Worm (Caenorhabditis elegans) whole organism, early embryonic: Measurements from ENCODE around the gene clec-57.
"Not testable (repeated sequence)": the region's sequence is repeated elsewhere in the genome, so short reads cannot be mapped to it uniquely, and the experiment has no call there.

Source experiments
- B0310.2 ChIP-seq: sonication (generic microtip); optimal IDR thresholded peaks from 2 replicates; lab custom pipeline; 2016; ENCODE audit warnings: mild to moderate bottlenecking, missing genetic modification characterization, missing compliant biosample characterization
- F13C5.2 ChIP-seq: sonication (generic microtip); optimal IDR thresholded peaks from 2 replicates; lab custom pipeline; 2017; ENCODE audit warnings: mild to moderate bottlenecking, missing genetic modification characterization, inconsistent platforms, missing compliant biosample characterization
- aly-1 ChIP-seq: sonication (generic microtip); optimal IDR thresholded peaks from 2 replicates; lab custom pipeline; 2016; ENCODE audit warnings: missing genetic modification characterization, missing compliant biosample characterization
- ama-1 ChIP-seq: fragments of 150-350 bp; optimal IDR thresholded peaks from 2 replicates; lab custom pipeline; 2014
- scrt-1 ChIP-seq: fragments of 200-800 bp; sonication (Bioruptor generic); IDR thresholded peaks from 2 replicates; pipeline ENCODE4 v1.3.6; 2022; ENCODE audit warnings: missing genetic modification characterization, missing compliant biosample characterization
- sea-1 ChIP-seq: fragments of 200-800 bp; sonication (Bioruptor generic); conservative IDR thresholded peaks from 2 replicates; pipeline ENCODE4 v1.3.6; 2022; ENCODE audit warnings: missing genetic modification characterization, missing compliant biosample characterization
- tbx-37 ChIP-seq: fragments of 200-800 bp; sonication (Bioruptor generic); conservative IDR thresholded peaks from 2 replicates; pipeline ENCODE4 v1.3.6; 2022; ENCODE audit warnings: missing genetic modification reagents, missing genetic modification characterization, missing compliant biosample characterization
- tra-4 ChIP-seq: sonication (generic microtip); optimal IDR thresholded peaks from 2 replicates; lab custom pipeline; 2017; ENCODE audit warnings: missing genetic modification characterization, missing compliant biosample characterization

- TF ChIP-seq ama-1 (lab: Kevin White, UChicago); scrt-1; F13C5.2 (tag; lab: Kevin White, UChicago); sea-1 (GFP tag; lab: Robert Waterston, UW); aly-1 (tag; lab: Kevin White, UChicago); tra-4 (tag; lab: Kevin White, UChicago); B0310.2 (tag; lab: Kevin White, UChicago); tbx-37 (GFP tag; lab: Robert Waterston, UW): not testable (repeated sequence)
Observed at ce11 chrV:14463087-14463486, 5.9 kb upstream of the clec-57 start, which contains the start of gene F08H9.3.
